Worm (Caenorhabditis elegans): ENCODE data around the gene T22D1.5.
A peak's percentile ranks its signal among the peaks of the same experiment; 100 is the strongest.

T22D1.5 gene

ce11 chrIV:6904606-6905005 is 856 bp downstream of the T22D1.5 start:
- no peak for TF ChIP-seq ceh-82 (tag; optimal IDR thresholded peaks at IDR 0.05)
- TF ChIP-seq skn-1 (tag; optimal IDR thresholded peaks at IDR 0.05): no peak
- no peak for TF ChIP-seq fkh-4 (tag; optimal IDR thresholded peaks at IDR 0.05; ENCODE audit: borderline replicate concordance)
- TF ChIP-seq nhr-71 (tag; optimal IDR thresholded peaks at IDR 0.05): no peak
- no peak for TF ChIP-seq hpl-2 (GFP tag; optimal IDR thresholded peaks at IDR 0.05)
- TF ChIP-seq unc-30 (tag; optimal IDR thresholded peaks at IDR 0.05): no peak
- no peak for TF ChIP-seq fkh-8 (tag; optimal IDR thresholded peaks at IDR 0.05)
- TF ChIP-seq nhr-84 (tag; optimal IDR thresholded peaks at IDR 0.05): no peak
- no peak for TF ChIP-seq isw-1 (GFP tag; IDR thresholded peaks at IDR 0.05)

ce11 chrIV:6905428-6905827 is 1.7 kb downstream of the T22D1.5 start:
- TF ChIP-seq nhr-76 (tag; optimal IDR thresholded peaks at IDR 0.05): no peak
- TF ChIP-seq pqm-1 (tag; optimal IDR thresholded peaks at IDR 0.05): no peak
- TF ChIP-seq unc-30 (tag; optimal IDR thresholded peaks at IDR 0.05): no peak

ce11 chrIV:6905947-6906489 is 2.3 kb downstream of the T22D1.5 start, which contains the start of the genes T22D1.17 and T22D1.8:
TSS of gene T22D1.17 (plus strand) at chrIV:6905997.
TSS of gene T22D1.8 (minus strand) at chrIV:6906348.
- no peak for TF ChIP-seq lin-14 (GFP tag; optimal IDR thresholded peaks at IDR 0.05)
- peak; percentile 60 for TF ChIP-seq aly-2 (tag; optimal IDR thresholded peaks at IDR 0.05)

ce11 chrIV:6907487-6907886 is 3.7 kb downstream of the T22D1.5 start:
- TF ChIP-seq ceh-8 (GFP tag; optimal IDR thresholded peaks at IDR 0.05) (peak; percentile 55), hlh-4 (tag; optimal IDR thresholded peaks at IDR 0.05) (no peak), nhr-28 (tag; optimal IDR thresholded peaks at IDR 0.05) (no peak)

- TF ChIP-seq efl-3 (GFP tag; optimal IDR thresholded peaks at IDR 0.05) (no peak), dpl-1 (GFP tag; optimal IDR thresholded peaks at IDR 0.05) (peak; percentile 15 to 61 (median 53)), nhr-237 (tag; optimal IDR thresholded peaks at IDR 0.05) (no peak), lin-35 (GFP tag; optimal IDR thresholded peaks at IDR 0.05) (peak; percentile 55 to 68), rnt-1 (tag; optimal IDR thresholded peaks at IDR 0.05) (peak; percentile 33), xbp-1 (tag; optimal IDR thresholded peaks at IDR 0.05) (peak; percentile 45), aha-1 (tag; optimal IDR thresholded peaks at IDR 0.05) (no peak), snu-23 (GFP tag; optimal IDR thresholded peaks at IDR 0.05) (peak; percentile 40), skn-1 (tag; optimal IDR thresholded peaks at IDR 0.05) (peak; percentile 100), efl-1 (optimal IDR thresholded peaks at IDR 0.05) (peak; percentile 48 to 53), efl-1 (GFP tag; optimal IDR thresholded peaks at IDR 0.05 in 1 of 2) (peak; percentile 60 to 90), lin-15B (tag; optimal IDR thresholded peaks at IDR 0.05) (peak; percentile 9), pax-3 (tag; optimal IDR thresholded peaks at IDR 0.05) (no peak), ces-1 (GFP tag; optimal IDR thresholded peaks at IDR 0.05) (no peak), fkh-10 (GFP tag; optimal IDR thresholded peaks at IDR 0.05) (no peak), mdl-1 (tag; optimal IDR thresholded peaks at IDR 0.05) (no peak), isw-1 (GFP tag; IDR thresholded peaks at IDR 0.05) (peak; percentile 10; the same call in 1 of the 2 replicates), nhr-71 (tag; optimal IDR thresholded peaks at IDR 0.05) (peak; percentile 16), lsy-2 (tag; optimal IDR thresholded peaks at IDR 0.05) (peak; percentile 34 to 65)
These were observed 6.3 kb downstream of the T22D1.5 start, which contains the start of the genes rpn-1 and ribo-1 for ce11 chrIV:6909863-6910733. TSS of gene rpn-1 (minus strand) at chrIV:6909913. TSS of gene ribo-1 (plus strand) at chrIV:6910683.
